Worm (Caenorhabditis elegans): ENCODE data around the gene let-70.

Gene let-70

ce11 chrIV:11082789-11083235 is 759 bp upstream of the let-70 start (continued):
- TF ChIP-seq nhr-11 (tag; optimal IDR thresholded peaks at IDR 0.05): peak; percentile 96
- TF ChIP-seq Y75B8A.6 (GFP tag; IDR thresholded peaks at IDR 0.05): no peak
- peak; percentile 90 for TF ChIP-seq ceh-28 (tag; optimal IDR thresholded peaks at IDR 0.05)
- peak; percentile 97 for TF ChIP-seq hlh-11 (tag; optimal IDR thresholded peaks at IDR 0.05)
- peak; percentile 96 for TF ChIP-seq rbr-2 (tag; optimal IDR thresholded peaks at IDR 0.05)
- TF ChIP-seq snpc-1.2 (GFP tag; IDR thresholded peaks at IDR 0.05): peak; percentile 38; the same call in 1 of the 2 replicates
- TF ChIP-seq hmg-1.1 (GFP tag; IDR thresholded peaks at IDR 0.05): peak; percentile 93
- TF ChIP-seq lin-13 (GFP tag; optimal IDR thresholded peaks at IDR 0.05): peak; percentile 72

- TF ChIP-seq hmg-1.1 (GFP tag; IDR thresholded peaks at IDR 0.05) (no peak), ceh-82 (tag; optimal IDR thresholded peaks at IDR 0.05) (no peak), snpc-4 (tag; optimal IDR thresholded peaks at IDR 0.05) (no peak), spr-1 (tag; optimal IDR thresholded peaks at IDR 0.05) (no peak), nhr-48 (tag; optimal IDR thresholded peaks at IDR 0.05) (no peak), fkh-10 (GFP tag; optimal IDR thresholded peaks at IDR 0.05) (no peak), ama-1 (optimal IDR thresholded peaks at IDR 0.05) (peak; percentile 83), lin-29 (GFP tag; IDR thresholded peaks at IDR 0.05) (peak; percentile 22; the same call in 1 of the 2 replicates), D1046.2 (GFP tag; IDR thresholded peaks at IDR 0.05) (no peak), pha-4 (GFP tag; IDR thresholded peaks at IDR 0.05) (no peak), pha-4 (tag; optimal IDR thresholded peaks at IDR 0.05) (no peak), madf-5 (GFP tag; IDR thresholded peaks at IDR 0.05) (no peak), mxl-3 (GFP tag; optimal IDR thresholded peaks at IDR 0.05) (no peak), lin-15B (tag; optimal IDR thresholded peaks at IDR 0.05) (no peak), nhr-6 (tag; optimal IDR thresholded peaks at IDR 0.05) (no peak), tra-1 (GFP tag; IDR thresholded peaks at IDR 0.05) (no peak), zfp-2 (tag; optimal IDR thresholded peaks at IDR 0.05) (no peak), sdz-12 (GFP tag; optimal IDR thresholded peaks at IDR 0.05) (no peak), mes-2 (tag; optimal IDR thresholded peaks at IDR 0.05; ENCODE audit: poor library complexity, severe bottlenecking) (no peak), mep-1 (tag; optimal IDR thresholded peaks at IDR 0.05) (no peak), daf-8 (GFP tag; IDR thresholded peaks at IDR 0.05) (no peak), hlh-11 (tag; optimal IDR thresholded peaks at IDR 0.05) (no peak), lsy-2 (tag; optimal IDR thresholded peaks at IDR 0.05) (peak in 1 of 2 experiments; percentile 21), zfp-3 (GFP tag; conservative IDR thresholded peaks at IDR 0.05) (peak; percentile 69; the same call in 1 of the 2 replicates), dmd-6 (GFP tag; IDR thresholded peaks at IDR 0.05) (peak; percentile 13; the same call in 1 of the 2 replicates), zip-2 (tag; optimal IDR thresholded peaks at IDR 0.05) (peak; percentile 44), snpc-1.2 (GFP tag; IDR thresholded peaks at IDR 0.05) (no peak), daf-12 (tag; optimal IDR thresholded peaks at IDR 0.05) (no peak), lin-13 (GFP tag; optimal IDR thresholded peaks at IDR 0.05) (no peak), R02D3.7 (tag; optimal IDR thresholded peaks at IDR 0.05) (no peak), dmd-8 (GFP tag; IDR thresholded peaks at IDR 0.05) (no peak), F37D6.2 (tag; optimal IDR thresholded peaks at IDR 0.05) (no peak), dve-1 (tag; optimal IDR thresholded peaks at IDR 0.05; ENCODE audit: insufficient read depth) (peak; percentile 61), mdt-29 (GFP tag; IDR thresholded peaks at IDR 0.05) (no peak), pqm-1 (tag; optimal IDR thresholded peaks at IDR 0.05) (no peak), lir-3 (tag; optimal IDR thresholded peaks at IDR 0.05) (no peak), ceh-28 (tag; optimal IDR thresholded peaks at IDR 0.05) (no peak), duxl-1 (tag; optimal IDR thresholded peaks at IDR 0.05; ENCODE audit: poor library complexity) (no peak), nhr-25 (tag; optimal IDR thresholded peaks at IDR 0.05; ENCODE audit: borderline replicate concordance, insufficient read depth) (no peak), mxl-2 (GFP tag; conservative IDR thresholded peaks at IDR 0.05) (no peak), nhr-76 (tag; optimal IDR thresholded peaks at IDR 0.05) (no peak), ztf-7 (tag; optimal IDR thresholded peaks at IDR 0.05) (no peak), ceh-62 (tag; optimal IDR thresholded peaks at IDR 0.05) (no peak), nhr-28 (tag; optimal IDR thresholded peaks at IDR 0.05) (no peak), Y75B8A.6 (GFP tag; IDR thresholded peaks at IDR 0.05) (no peak), set-16 (GFP tag; IDR thresholded peaks at IDR 0.05) (no peak), ZK337.2 (GFP tag; IDR thresholded peaks at IDR 0.05) (no peak)
These were observed 1.2 kb downstream of the let-70 start, which contains the start of gene atg-7 for ce11 chrIV:11080823-11081285. TSS of gene atg-7 (minus strand) at chrIV:11081055.

All from whole organism, L4 larva.